Worm (Caenorhabditis elegans) whole organism, mixed stage, embryonic: ENCODE data around the gene frm-10.

Experiments
- M03D4.4 ChIP-seq: sonication (generic microtip); optimal IDR thresholded peaks from 2 replicates; lab custom pipeline; 2017; ENCODE audit warnings: mild to moderate bottlenecking, missing genetic modification characterization, missing compliant biosample characterization
- bed-3 ChIP-seq: fragments of 200-800 bp; sonication (Bioruptor generic); optimal IDR thresholded peaks from 3 replicates; lab custom pipeline; 2018; ENCODE audit warnings: mild to moderate bottlenecking, missing genetic modification characterization, moderate library complexity, missing compliant biosample characterization
- blmp-1 ChIP-seq: fragments of 150-350 bp; optimal IDR thresholded peaks from 2 replicates; lab custom pipeline; 2014; ENCODE audit warnings: missing biosample characterization, missing genetic modification characterization
- ceh-39 ChIP-seq: fragments of 150-350 bp; optimal IDR thresholded peaks from 2 replicates; lab custom pipeline; 2014; ENCODE audit warnings: missing biosample characterization, missing genetic modification characterization
- ceh-43 ChIP-seq: fragments of 200-800 bp; sonication (Bioruptor generic); optimal IDR thresholded peaks from 2 replicates; lab custom pipeline; 2018; ENCODE audit warnings: mild to moderate bottlenecking, missing genetic modification characterization, moderate library complexity, missing compliant biosample characterization
- ceh-83 ChIP-seq: fragments of 200-800 bp; sonication (Bioruptor generic); optimal IDR thresholded peaks from 2 replicates; lab custom pipeline; 2018; ENCODE audit warnings: mild to moderate bottlenecking, missing genetic modification characterization, missing compliant biosample characterization
- ces-1 ChIP-seq: fragments of 150-350 bp; optimal IDR thresholded peaks from 2 replicates; lab custom pipeline; 2014; ENCODE audit warnings: missing biosample characterization, missing genetic modification reagents, missing genetic modification characterization
- cnd-1 ChIP-seq: fragments of 200-800 bp; sonication (Bioruptor generic); optimal IDR thresholded peaks from 2 replicates; lab custom pipeline; 2018; ENCODE audit warnings: mild to moderate bottlenecking, missing genetic modification characterization, missing compliant biosample characterization
- drap-1 ChIP-seq: fragments of 200-800 bp; sonication (Bioruptor generic); optimal IDR thresholded peaks from 3 replicates; lab custom pipeline; 2018; ENCODE audit warnings: mild to moderate bottlenecking, missing genetic modification characterization, missing compliant biosample characterization
- elt-1 ChIP-seq: sonication (generic microtip); optimal IDR thresholded peaks from 2 replicates; lab custom pipeline; 2017; ENCODE audit warnings: missing genetic modification characterization, mild to moderate bottlenecking, missing compliant biosample characterization, antibody characterized with exemption, moderate library complexity, borderline replicate concordance; ENCODE audit not compliant: insufficient read depth
- elt-3 ChIP-seq: fragments of 150-350 bp; optimal IDR thresholded peaks from 2 replicates; lab custom pipeline; 2014; ENCODE audit warnings: missing biosample characterization, missing genetic modification characterization
- flh-1 ChIP-seq: fragments of 200-800 bp; sonication (Bioruptor generic); optimal IDR thresholded peaks from 2 replicates; lab custom pipeline; 2018; ENCODE audit warnings: mild to moderate bottlenecking, missing genetic modification characterization, moderate library complexity, missing compliant biosample characterization
- ham-2 ChIP-seq: fragments of 200-800 bp; sonication (Bioruptor generic); optimal IDR thresholded peaks from 2 replicates; lab custom pipeline; 2018; ENCODE audit warnings: mild to moderate bottlenecking, missing genetic modification characterization, missing compliant biosample characterization
- hlh-1 ChIP-seq: fragments of 150-350 bp; optimal IDR thresholded peaks from 2 replicates; lab custom pipeline; 2014; ENCODE audit warnings: missing biosample characterization, missing genetic modification reagents, missing genetic modification characterization
- lin-13 ChIP-seq: fragments of 150-350 bp; optimal IDR thresholded peaks from 2 replicates; lab custom pipeline; 2014; ENCODE audit warnings: missing biosample characterization, missing genetic modification characterization
- lin-32 ChIP-seq: fragments of 200-800 bp; sonication (Bioruptor generic); optimal IDR thresholded peaks from 2 replicates; lab custom pipeline; 2018; ENCODE audit warnings: mild to moderate bottlenecking, missing genetic modification characterization, missing compliant biosample characterization
- lsy-2 ChIP-seq: fragments of 150-350 bp; optimal IDR thresholded peaks from 2 replicates; lab custom pipeline; 2014; ENCODE audit warnings: missing biosample characterization, missing genetic modification characterization
- mep-1 ChIP-seq: fragments of 150-350 bp; optimal IDR thresholded peaks from 2 replicates; lab custom pipeline; 2017; ENCODE audit warnings: missing biosample characterization, missing genetic modification reagents, missing genetic modification characterization, inconsistent platforms
- mls-2 ChIP-seq: sonication (generic microtip); optimal IDR thresholded peaks from 2 replicates; lab custom pipeline; 2016; ENCODE audit warnings: mild to moderate bottlenecking, missing genetic modification characterization, moderate library complexity, missing compliant biosample characterization
- nhr-12 ChIP-seq: fragments of 150-350 bp; optimal IDR thresholded peaks from 2 replicates; lab custom pipeline; 2014; ENCODE audit warnings: missing biosample characterization, missing genetic modification characterization
- nhr-2 ChIP-seq: fragments of 150-350 bp; optimal IDR thresholded peaks from 2 replicates; lab custom pipeline; 2014; ENCODE audit warnings: missing biosample characterization, missing genetic modification characterization
- nhr-28 ChIP-seq: fragments of 150-350 bp; optimal IDR thresholded peaks from 2 replicates; lab custom pipeline; 2014; ENCODE audit warnings: missing biosample characterization, missing genetic modification characterization
- nhr-76 ChIP-seq: sonication (generic microtip); optimal IDR thresholded peaks from 2 replicates; lab custom pipeline; 2017; ENCODE audit warnings: missing biosample characterization, missing genetic modification characterization
- pha-4 ChIP-seq: fragments of 150-350 bp; optimal IDR thresholded peaks from 2 replicates; lab custom pipeline; 2018; ENCODE audit warnings: missing biosample characterization, missing genetic modification reagents, missing genetic modification characterization
- sem-2 ChIP-seq: fragments of 200-800 bp; sonication (Bioruptor generic); optimal IDR thresholded peaks from 2 replicates; lab custom pipeline; 2018; ENCODE audit warnings: mild to moderate bottlenecking, missing genetic modification characterization, missing compliant biosample characterization
- snpc-4 ChIP-seq: fragments of 150-350 bp; optimal IDR thresholded peaks from 2 replicates; lab custom pipeline; 2014; ENCODE audit warnings: missing biosample characterization, missing genetic modification characterization
- tbx-8 ChIP-seq: fragments of 200-800 bp; sonication (Bioruptor generic); optimal IDR thresholded peaks from 2 replicates; lab custom pipeline; 2018; ENCODE audit warnings: mild to moderate bottlenecking, missing genetic modification characterization, moderate library complexity, missing compliant biosample characterization
- unc-120 ChIP-seq: sonication (generic microtip); optimal IDR thresholded peaks from 2 replicates; lab custom pipeline; 2017; ENCODE audit warnings: missing genetic modification characterization, missing compliant biosample characterization; ENCODE audit not compliant: poor library complexity, severe bottlenecking
- unc-39 ChIP-seq: fragments of 150-350 bp; optimal IDR thresholded peaks from 2 replicates; lab custom pipeline; 2014; ENCODE audit warnings: missing biosample characterization, missing genetic modification characterization
- unc-62 ChIP-seq: fragments of 150-350 bp; optimal IDR thresholded peaks from 2 replicates; lab custom pipeline; 2014; ENCODE audit warnings: missing biosample characterization, missing genetic modification reagents, missing genetic modification characterization
- zip-8 ChIP-seq: fragments of 150-350 bp; optimal IDR thresholded peaks from 2 replicates; lab custom pipeline; 2014; ENCODE audit warnings: missing biosample characterization, missing genetic modification characterization
- ztf-11 ChIP-seq: fragments of 150-350 bp; optimal IDR thresholded peaks from 2 replicates; lab custom pipeline; 2014; ENCODE audit warnings: missing biosample characterization, missing genetic modification characterization

frm-10 gene

DNA sequence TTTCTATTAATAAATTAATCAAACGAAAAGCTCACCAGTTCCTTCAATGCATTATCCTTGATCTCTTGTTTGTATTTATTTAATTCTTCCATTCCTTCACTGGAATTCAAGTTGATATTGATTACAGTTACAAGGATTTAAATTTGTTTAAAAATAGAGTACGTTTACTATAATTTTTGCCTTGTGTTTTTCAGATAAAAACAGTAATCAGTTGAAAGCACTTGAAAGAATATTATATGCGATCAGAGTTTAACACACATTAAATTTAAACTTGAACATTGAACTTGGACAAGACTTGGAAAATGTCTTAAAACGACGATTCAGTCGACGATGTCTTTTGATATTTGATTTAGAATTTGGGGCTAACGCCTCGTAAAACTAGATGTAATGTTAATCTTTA, 45.5 kb upstream of the frm-10 start, which contains the start of gene F53F1.6:
TSS of gene F53F1.6 (minus strand) at position 101 of the 400 bp plus-strand sequence.
- TF ChIP-seq flh-1 (GFP tag; lab: Kevin White, UChicago), result no peak
- TF ChIP-seq pha-4 (tag; lab: Kevin White, UChicago), result no peak
- TF ChIP-seq ceh-43 (GFP tag; lab: Kevin White, UChicago), result no peak
- no peak for TF ChIP-seq ztf-11 (tag; lab: Kevin White, UChicago)
- no peak for TF ChIP-seq M03D4.4 (tag; lab: Kevin White, UChicago)
- no peak for TF ChIP-seq mls-2 (tag; lab: Kevin White, UChicago)
- TF ChIP-seq unc-120, result no peak
- no peak for TF ChIP-seq cnd-1 (tag; lab: Kevin White, UChicago)
- no peak for TF ChIP-seq tbx-8 (GFP tag; lab: Kevin White, UChicago)
- no peak for TF ChIP-seq elt-3 (tag; lab: Kevin White, UChicago)
- no peak for TF ChIP-seq ceh-83
- TF ChIP-seq unc-39 (tag; lab: Kevin White, UChicago), result no peak
- TF ChIP-seq mep-1 (tag; lab: Kevin White, UChicago), result no peak
- no peak for TF ChIP-seq ces-1
- no peak for TF ChIP-seq hlh-1 (tag; lab: Kevin White, UChicago)
- no peak for TF ChIP-seq lin-32 (GFP tag; lab: Kevin White, UChicago)

DNA sequence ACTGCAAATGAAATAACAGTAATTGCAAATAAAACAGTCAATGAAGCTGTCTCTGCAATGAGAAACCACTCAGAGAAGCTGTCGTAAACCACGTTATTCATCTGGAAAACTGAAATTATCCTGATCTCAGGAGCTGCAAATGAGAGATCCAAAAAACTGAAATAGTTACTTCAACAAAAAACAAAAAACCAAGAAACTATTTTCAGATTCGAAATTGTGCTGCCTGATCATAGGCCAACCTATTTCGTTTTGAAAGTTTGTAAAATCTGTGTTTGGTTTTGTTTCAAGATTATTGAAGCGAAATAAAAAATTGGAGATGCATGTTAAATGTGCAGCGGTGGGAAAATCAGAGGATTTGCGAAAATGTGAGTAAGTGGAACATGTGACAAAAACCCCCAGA, 42.4 kb upstream of the frm-10 start, which contains the start of gene srv-8:
TSS of gene srv-8 (minus strand) at position 101 of the 400 bp plus-strand sequence.
- no peak for TF ChIP-seq elt-1 (tag; lab: Kevin White, UChicago)
- no peak for TF ChIP-seq ztf-11 (tag; lab: Kevin White, UChicago)
- TF ChIP-seq bed-3, result no peak
- no peak for TF ChIP-seq ceh-43 (GFP tag; lab: Kevin White, UChicago)
- no peak for TF ChIP-seq drap-1 (GFP tag; lab: Kevin White, UChicago)
- TF ChIP-seq ceh-39 (tag; lab: Kevin White, UChicago), result no peak
- no peak for TF ChIP-seq elt-3 (tag; lab: Kevin White, UChicago)
- no peak for TF ChIP-seq sem-2 (GFP tag; lab: Kevin White, UChicago)
- TF ChIP-seq, all 35 proteins: peak for 0

DNA sequence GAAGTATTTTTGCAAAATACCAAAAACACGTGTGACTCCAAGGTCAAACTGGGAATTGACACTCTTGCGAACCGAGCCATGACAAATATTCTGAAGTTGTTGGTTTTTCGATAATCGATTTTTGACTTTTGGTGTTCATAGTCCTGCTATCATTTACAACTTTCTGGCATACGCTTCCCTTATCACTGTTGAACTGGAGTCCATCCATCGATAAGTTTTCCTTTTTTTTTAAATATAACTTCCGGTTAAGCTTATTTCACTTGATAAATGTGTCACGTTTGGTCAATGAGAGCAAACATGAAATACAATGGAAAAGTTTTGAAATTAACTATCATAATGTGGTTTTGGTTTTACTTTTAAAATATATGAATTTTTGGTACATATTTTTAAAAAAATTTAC, 41.3 kb upstream of the frm-10 start:
- TF ChIP-seq lin-13 (tag; lab: Kevin White, UChicago), result no peak
- no peak for TF ChIP-seq snpc-4 (tag; lab: Kevin White, UChicago)
- TF ChIP-seq nhr-2, result no peak
- TF ChIP-seq blmp-1 (tag; lab: Kevin White, UChicago), result no peak
- TF ChIP-seq mls-2 (tag; lab: Kevin White, UChicago), result no peak
- TF ChIP-seq lin-32 (GFP tag; lab: Kevin White, UChicago), result no peak
- no peak for TF ChIP-seq unc-39 (tag; lab: Kevin White, UChicago)
- TF ChIP-seq nhr-12 (tag; lab: Kevin White, UChicago), result no peak
- TF ChIP-seq drap-1 (GFP tag; lab: Kevin White, UChicago), result no peak
- TF ChIP-seq unc-62, result no peak
- TF ChIP-seq cnd-1 (tag; lab: Kevin White, UChicago), result no peak
- TF ChIP-seq tbx-8 (GFP tag; lab: Kevin White, UChicago), result no peak
- no peak for TF ChIP-seq elt-3 (tag; lab: Kevin White, UChicago)
- TF ChIP-seq ceh-83, result no peak
- TF ChIP-seq unc-120, result no peak
- TF ChIP-seq ham-2 (GFP tag; lab: Kevin White, UChicago), result no peak
- TF ChIP-seq lsy-2 (tag; lab: Kevin White, UChicago), result no peak

DNA sequence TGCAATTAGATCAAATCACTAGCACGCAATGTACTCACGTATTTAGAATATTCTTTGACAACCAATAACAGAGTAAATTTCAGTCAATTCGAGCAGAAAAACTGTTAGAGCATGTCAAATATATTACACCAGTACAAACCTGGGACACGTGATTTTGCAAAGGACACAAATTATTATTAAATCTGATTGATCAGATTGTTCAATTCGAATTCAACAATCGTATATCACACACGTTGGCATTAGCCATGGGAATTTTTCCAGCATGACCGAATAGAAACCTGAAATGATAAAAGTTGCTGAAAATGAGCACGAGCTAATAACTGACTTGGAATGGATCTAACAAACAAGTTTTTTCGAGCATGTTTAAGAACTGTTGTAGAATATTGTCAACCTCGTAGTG, 40.0 kb upstream of the frm-10 start, which contains the start of gene srv-9:
TSS of gene srv-9 (minus strand) at position 101 of the 400 bp plus-strand sequence.
- no peak for TF ChIP-seq ceh-43 (GFP tag; lab: Kevin White, UChicago)
- no peak for TF ChIP-seq elt-3 (tag; lab: Kevin White, UChicago)
- TF ChIP-seq hlh-1 (tag; lab: Kevin White, UChicago), result no peak
- no peak for TF ChIP-seq zip-8 (tag; lab: Kevin White, UChicago)
- no peak for TF ChIP-seq lsy-2 (tag; lab: Kevin White, UChicago)
- TF ChIP-seq lin-32 (GFP tag; lab: Kevin White, UChicago), result no peak
- no peak for TF ChIP-seq unc-62
- TF ChIP-seq nhr-28 (tag; lab: Kevin White, UChicago), result no peak
- TF ChIP-seq nhr-12 (tag; lab: Kevin White, UChicago), result no peak
- no peak for TF ChIP-seq elt-1 (tag; lab: Kevin White, UChicago)
- no peak for TF ChIP-seq snpc-4 (tag; lab: Kevin White, UChicago)
- TF ChIP-seq ceh-83, result no peak
- no peak for TF ChIP-seq pha-4 (tag; lab: Kevin White, UChicago)
- TF ChIP-seq ces-1, result no peak
- TF ChIP-seq bed-3, result no peak
- no peak for TF ChIP-seq ztf-11 (tag; lab: Kevin White, UChicago)
- TF ChIP-seq ham-2 (GFP tag; lab: Kevin White, UChicago), result no peak
- TF ChIP-seq blmp-1 (tag; lab: Kevin White, UChicago), result no peak
- TF ChIP-seq nhr-76 (tag; lab: Kevin White, UChicago), result no peak
- TF ChIP-seq cnd-1 (tag; lab: Kevin White, UChicago), result no peak
